Fruit fly (Drosophila melanogaster) whole organism, wandering third instar larva: ENCODE results near the gene CG13108.

ENCODE experiments used
- Abd-B ChIP-seq: fragments of >200 bp; optimal IDR thresholded peaks from 2 replicates; lab custom pipeline; 2017; ENCODE audit warnings: missing biosample characterization, missing genetic modification characterization
- CG32264 ChIP-seq: fragments of 200-800 bp; sonication (Bioruptor generic); optimal IDR thresholded peaks from 2 replicates; lab custom pipeline; 2016; ENCODE audit warnings: missing biosample characterization, missing genetic modification characterization
- CG9705 ChIP-seq: fragments of 200-800 bp; sonication (Bioruptor generic); optimal IDR thresholded peaks from 2 replicates; lab custom pipeline; 2018; ENCODE audit warnings: missing biosample characterization, mild to moderate bottlenecking, missing genetic modification characterization
- CrebA ChIP-seq: fragments of 200-800 bp; sonication (Bioruptor generic); optimal IDR thresholded peaks from 2 replicates; lab custom pipeline; 2016; ENCODE audit warnings: missing biosample characterization, mild to moderate bottlenecking, missing genetic modification characterization, borderline replicate concordance
- Dfd ChIP-seq: fragments of >200 bp; optimal IDR thresholded peaks from 2 replicates; lab custom pipeline; 2017; ENCODE audit warnings: missing biosample characterization, missing genetic modification characterization
- Dif ChIP-seq: fragments of 200-275, 200-300 bp; sonication (Bioruptor generic); optimal IDR thresholded peaks from 2 replicates; lab custom pipeline; 2018; ENCODE audit warnings: missing biosample characterization, missing genetic modification characterization; ENCODE audit not compliant: partially characterized antibody
- GATAd ChIP-seq: sonication (Bioruptor generic); optimal IDR thresholded peaks from 2 replicates; lab custom pipeline; 2016; ENCODE audit warnings: missing biosample characterization, missing genetic modification characterization
- HLH106 ChIP-seq: fragments of 200-800 bp; optimal IDR thresholded peaks from 3 replicates; lab custom pipeline; 2019; ENCODE audit warnings: missing biosample characterization, mild to moderate bottlenecking, missing genetic modification characterization, moderate library complexity
- Hnf4 ChIP-seq: fragments of 200-800 bp; sonication (Bioruptor generic); optimal IDR thresholded peaks from 2 replicates; lab custom pipeline; 2016; ENCODE audit warnings: missing biosample characterization, mild to moderate bottlenecking, missing genetic modification characterization
- Hr78 ChIP-seq: fragments of >200 bp; optimal IDR thresholded peaks from 2 replicates; lab custom pipeline; 2017; ENCODE audit warnings: missing biosample characterization, missing genetic modification characterization
- Hr83 ChIP-seq: fragments of 200-300 bp; sonication (Bioruptor generic); optimal IDR thresholded peaks from 2 replicates; lab custom pipeline; 2016; ENCODE audit warnings: missing biosample characterization, mild to moderate bottlenecking, missing genetic modification characterization, moderate library complexity; ENCODE audit not compliant: poor library complexity, severe bottlenecking
- Jra ChIP-seq: sonication (Bioruptor generic); optimal IDR thresholded peaks from 2 replicates; lab custom pipeline; 2016; ENCODE audit warnings: missing biosample characterization, missing genetic modification characterization
- Mio ChIP-seq: sonication (Bioruptor generic); optimal IDR thresholded peaks from 2 replicates; lab custom pipeline; 2016; ENCODE audit warnings: missing biosample characterization, missing genetic modification characterization
- Myc ChIP-seq: fragments of >200 bp; optimal IDR thresholded peaks from 2 replicates; lab custom pipeline; 2017
- N ChIP-seq: fragments of >200 bp; optimal IDR thresholded peaks from 2 replicates; lab custom pipeline; 2018; ENCODE audit warnings: missing biosample characterization, missing external identifiers, missing genetic modification characterization
- OdsH ChIP-seq: fragments of 200-800 bp; sonication (Bioruptor generic); optimal IDR thresholded peaks from 2 replicates; lab custom pipeline; 2016; ENCODE audit warnings: missing biosample characterization, mild to moderate bottlenecking, missing genetic modification characterization
- Rel ChIP-seq, 2 experiments: fragments of 200-800 bp; sonication (Bioruptor generic) in 1 of 2; optimal IDR thresholded peaks; 2 replicates in 1 of 2; 3 replicates in 1 of 2; lab custom pipeline; 2016 to 2019; ENCODE audit warnings: mild to moderate bottlenecking in 2 of 2, missing biosample characterization in 2 of 2, missing genetic modification characterization in 2 of 2, moderate library complexity in 1 of 2
- Sp1 ChIP-seq: fragments of 200-800 bp; sonication (Bioruptor generic); optimal IDR thresholded peaks from 3 replicates; lab custom pipeline; 2019; ENCODE audit warnings: missing biosample characterization, mild to moderate bottlenecking, missing genetic modification characterization, moderate library complexity
- Vsx2 ChIP-seq: fragments of 200-300, 225-300 bp; sonication (Bioruptor generic); optimal IDR thresholded peaks from 2 replicates; lab custom pipeline; 2018; ENCODE audit warnings: missing biosample characterization, missing genetic modification characterization; ENCODE audit not compliant: partially characterized antibody
- br ChIP-seq: fragments of 200-800 bp; sonication (Bioruptor generic); optimal IDR thresholded peaks from 2 replicates; lab custom pipeline; 2016; ENCODE audit warnings: missing biosample characterization, missing genetic modification characterization
- brk ChIP-seq: fragments of 200-800 bp; sonication (Bioruptor generic); optimal IDR thresholded peaks from 2 replicates; lab custom pipeline; 2016; ENCODE audit warnings: missing biosample characterization, mild to moderate bottlenecking, missing genetic modification characterization
- dl ChIP-seq, 2 experiments: fragments of 175-275, 200-275 bp in 1 of 2; fragments of 200-275 bp in 1 of 2; sonication (Bioruptor generic); optimal IDR thresholded peaks; lab custom pipeline; 2018; ENCODE audit warnings: mild to moderate bottlenecking in 2 of 2, missing biosample characterization in 2 of 2, missing genetic modification characterization in 2 of 2, moderate library complexity in 2 of 2; ENCODE audit not compliant: partially characterized antibody in 2 of 2, insufficient read depth in 1 of 2
- dmrt93B ChIP-seq: fragments of 200-800 bp; sonication (Bioruptor generic); optimal IDR thresholded peaks from 2 replicates; lab custom pipeline; 2018; ENCODE audit warnings: missing biosample characterization, mild to moderate bottlenecking, missing genetic modification characterization
- dsf ChIP-seq: sonication (Bioruptor generic); optimal IDR thresholded peaks from 2 replicates; lab custom pipeline; 2016; ENCODE audit warnings: missing biosample characterization, missing genetic modification characterization, borderline replicate concordance
- ey ChIP-seq: fragments of 200-800 bp; sonication (Bioruptor generic); optimal IDR thresholded peaks from 2 replicates; lab custom pipeline; 2016; ENCODE audit warnings: missing biosample characterization, missing genetic modification characterization
- foxo ChIP-seq, 2 experiments: fragments of 200-800 bp; sonication (Bioruptor generic); optimal IDR thresholded peaks; 2 replicates in 1 of 2; 3 replicates in 1 of 2; lab custom pipeline; 2016 to 2017; ENCODE audit warnings: missing biosample characterization in 2 of 2, missing genetic modification characterization in 2 of 2
- fru ChIP-seq: fragments of 200-800 bp; sonication (Bioruptor generic); optimal IDR thresholded peaks from 3 replicates; lab custom pipeline; 2016; ENCODE audit warnings: missing biosample characterization, mild to moderate bottlenecking, missing genetic modification characterization
- h ChIP-seq: fragments of 200-800 bp; sonication (Bioruptor generic); optimal IDR thresholded peaks from 3 replicates; lab custom pipeline; 2016; ENCODE audit warnings: missing biosample characterization, mild to moderate bottlenecking, missing genetic modification characterization
- jim ChIP-seq: fragments of 175-275, 200-325 bp; sonication (Bioruptor generic); optimal IDR thresholded peaks from 2 replicates; lab custom pipeline; 2016; ENCODE audit warnings: missing biosample characterization, mild to moderate bottlenecking, missing genetic modification characterization
- lola ChIP-seq: fragments of >200 bp; optimal IDR thresholded peaks from 2 replicates; lab custom pipeline; 2017; ENCODE audit warnings: missing biosample characterization, missing genetic modification characterization
- pan ChIP-seq: fragments of >200 bp; optimal IDR thresholded peaks from 2 replicates; lab custom pipeline; 2017
- psq ChIP-seq: fragments of 200-800 bp; sonication (Bioruptor generic); optimal IDR thresholded peaks from 3 replicates; lab custom pipeline; 2017; ENCODE audit warnings: missing biosample characterization, mild to moderate bottlenecking, missing genetic modification characterization, moderate library complexity
- rgr ChIP-seq: fragments of 200-800 bp; sonication (Bioruptor generic); optimal IDR thresholded peaks from 3 replicates; lab custom pipeline; 2016; ENCODE audit warnings: missing biosample characterization, mild to moderate bottlenecking, missing genetic modification characterization
- sage ChIP-seq: fragments of 200-800 bp; sonication (Bioruptor generic); optimal IDR thresholded peaks from 2 replicates; lab custom pipeline; 2016; ENCODE audit warnings: missing biosample characterization, mild to moderate bottlenecking, missing genetic modification characterization
- sv ChIP-seq: fragments of 200-800 bp; sonication (Bioruptor generic); optimal IDR thresholded peaks from 3 replicates; lab custom pipeline; 2016; ENCODE audit warnings: missing biosample characterization, missing genetic modification characterization
- tai ChIP-seq: sonication (Bioruptor generic); optimal IDR thresholded peaks from 2 replicates; lab custom pipeline; 2016; ENCODE audit warnings: missing biosample characterization, missing genetic modification characterization
- usp ChIP-seq: fragments of >200 bp; optimal IDR thresholded peaks from 2 replicates; lab custom pipeline; 2017; ENCODE audit warnings: missing biosample characterization, missing genetic modification characterization
- woc ChIP-seq: sonication (Bioruptor generic); optimal IDR thresholded peaks from 2 replicates; lab custom pipeline; 2016; ENCODE audit warnings: missing biosample characterization, mild to moderate bottlenecking, missing genetic modification characterization

The CG13108 gene

dm6 chr2L:9210864-9211701 is 47.0 kb downstream of the CG13108 start:
- TF ChIP-seq Myc (no peak), brk (GFP tag; lab: Kevin White, UChicago) (peak; percentile 24), HLH106 (tag; lab: Kevin White, UChicago) (peak; percentile 98), Mio (GFP tag; lab: Kevin White, UChicago) (peak; percentile 7), Rel (GFP tag; optimal IDR thresholded peaks at IDR 0.05; lab: Kevin White, UChicago) (peak; percentile 91), Rel (tag; optimal IDR thresholded peaks at IDR 0.05; lab: Kevin White, UChicago) (peak; percentile 84), CG9705 (GFP tag; lab: Kevin White, UChicago) (peak; percentile 93), Sp1 (GFP tag; lab: Kevin White, UChicago) (peak; percentile 96), foxo (GFP tag; optimal IDR thresholded peaks at IDR 0.05; lab: Kevin White, UChicago) (peak in 1 of 2 experiments; percentile 90), rgr (peak; percentile 94), Hnf4 (GFP tag; lab: Kevin White, UChicago) (peak; percentile 87), dsf (peak; percentile 64), sv (GFP tag; lab: Kevin White, UChicago) (peak; percentile 6), dl (GFP tag; optimal IDR thresholded peaks at IDR 0.05; lab: Kevin White, UChicago; ENCODE audit: insufficient read depth in 1 of 2, partially characterized antibody in 2 of 2) (no peak), pan (lab: Kevin White, UChicago) (no peak), Dif (GFP tag; lab: Kevin White, UChicago) (no peak), woc (GFP tag; lab: Kevin White, UChicago) (peak; percentile 85), jim (GFP tag; lab: Kevin White, UChicago) (no peak), N (GFP tag; lab: Kevin White, UChicago) (no peak), GATAd (GFP tag; lab: Kevin White, UChicago) (peak; percentile 18), fru (peak; percentile 80), Abd-B (GFP tag; lab: Kevin White, UChicago) (no peak), lola (GFP tag; lab: Kevin White, UChicago) (no peak), tai (GFP tag; lab: Kevin White, UChicago) (peak; percentile 97), OdsH (peak; percentile 95), dmrt93B (GFP tag; lab: Kevin White, UChicago) (peak; percentile 95), Hr78 (GFP tag; lab: Kevin White, UChicago) (no peak), br (peak; percentile 91), Vsx2 (GFP tag; lab: Kevin White, UChicago) (no peak), psq (GFP tag; lab: Kevin White, UChicago) (peak; percentile 96), Jra (GFP tag; lab: Kevin White, UChicago) (peak; percentile 77), h (GFP tag; lab: Kevin White, UChicago) (peak; percentile 96), Dfd (GFP tag; lab: Kevin White, UChicago) (peak; percentile 17), usp (GFP tag; lab: Kevin White, UChicago) (no peak), ey (GFP tag; lab: Kevin White, UChicago) (peak; percentile 61), CG32264 (GFP tag; lab: Kevin White, UChicago) (peak; percentile 78), Hr83 (no peak), CrebA (GFP tag; lab: Kevin White, UChicago) (no peak), sage (peak; percentile 91)

dm6 chr2L:9213626-9214025 is 49.6 kb downstream of the CG13108 start:
- TF ChIP-seq Dif (GFP tag; lab: Kevin White, UChicago) (peak; percentile 62), Rel (GFP tag; optimal IDR thresholded peaks at IDR 0.05; lab: Kevin White, UChicago) (no peak), Rel (tag; optimal IDR thresholded peaks at IDR 0.05; lab: Kevin White, UChicago) (peak; percentile 37), usp (GFP tag; lab: Kevin White, UChicago) (no peak), Vsx2 (GFP tag; lab: Kevin White, UChicago) (peak; percentile 88)
